Worm (Caenorhabditis elegans) whole organism, young adult: ENCODE measurements around the gene nas-17.

Source experiments
- B0019.2 ChIP-seq: fragments of 200-800 bp; sonication (Bioruptor generic); conservative IDR thresholded peaks from 2 replicates; pipeline ENCODE4 v1.3.6; 2022; ENCODE audit warnings: missing genetic modification reagents, missing genetic modification characterization, missing compliant biosample characterization
- B0261.1 ChIP-seq: sonication (generic microtip); optimal IDR thresholded peaks from 2 replicates; lab custom pipeline; 2016; ENCODE audit warnings: mild to moderate bottlenecking, missing genetic modification characterization, moderate library complexity, missing compliant biosample characterization
- atf-7 ChIP-seq: sonication (generic microtip); optimal IDR thresholded peaks from 2 replicates; lab custom pipeline; 2017; ENCODE audit warnings: mild to moderate bottlenecking, missing genetic modification characterization, missing compliant biosample characterization
- ceh-58 ChIP-seq: fragments of 200-800 bp; sonication (Bioruptor generic); IDR thresholded peaks from 2 replicates; pipeline ENCODE4 v1.3.6; 2022; ENCODE audit warnings: missing genetic modification characterization, missing compliant biosample characterization
- chd-7 ChIP-seq: sonication (generic microtip); optimal IDR thresholded peaks from 2 replicates; lab custom pipeline; 2016; ENCODE audit warnings: mild to moderate bottlenecking, missing genetic modification characterization, moderate library complexity, missing compliant biosample characterization
- nfya-1 ChIP-seq: sonication (generic microtip); optimal IDR thresholded peaks from 2 replicates; lab custom pipeline; 2017; ENCODE audit warnings: antibody characterized with exemption, missing compliant biosample characterization, missing genetic modification characterization, borderline replicate concordance; ENCODE audit not compliant: insufficient read depth
- nhr-80 ChIP-seq: sonication (generic microtip); optimal IDR thresholded peaks from 2 replicates; lab custom pipeline; 2016; ENCODE audit warnings: missing genetic modification characterization, missing compliant biosample characterization
- rcor-1 ChIP-seq: fragments of 200-800 bp; sonication (Bioruptor generic); IDR thresholded peaks from 2 replicates; pipeline ENCODE4 v1.3.6; 2022; ENCODE audit warnings: missing genetic modification reagents, missing genetic modification characterization, missing compliant biosample characterization
- tlf-1 ChIP-seq: fragments of 200-800 bp; sonication (Bioruptor generic); optimal IDR thresholded peaks from 2 replicates; lab custom pipeline; 2018; ENCODE audit warnings: mild to moderate bottlenecking, missing genetic modification characterization, missing compliant biosample characterization

ce11 chrV:11392020-11392419, 6.7 kb upstream of the nas-17 start, which contains the start of gene nas-16:
- TF ChIP-seq tlf-1 (no peak), nfya-1 (no peak), atf-7 (tag; lab: Kevin White, UChicago) (no peak), chd-7 (no peak), B0019.2 (GFP tag; lab: Robert Waterston, UW) (no peak), ceh-58 (GFP tag; lab: Robert Waterston, UW) (no peak), rcor-1 (GFP tag; lab: Robert Waterston, UW) (no peak), nhr-80 (tag; lab: Kevin White, UChicago) (no peak), B0261.1 (no peak)
